Fruit fly (Drosophila melanogaster) whole organism, pupa: ENCODE measurements around the gene side-III.

Experiments
- CG12605 ChIP-seq: fragments of 200-800 bp; sonication (Bioruptor generic); IDR thresholded peaks from 2 replicates; pipeline ENCODE4 v1.3.6; 2022; ENCODE audit warnings: missing biosample characterization, missing genetic modification characterization
- CG14655 ChIP-seq: fragments of 200-800 bp; sonication (Bioruptor generic); optimal IDR thresholded peaks from 3 replicates; lab custom pipeline; 2017; ENCODE audit warnings: mild to moderate bottlenecking, missing biosample characterization, missing genetic modification reagents, missing genetic modification characterization
- CG32121 ChIP-seq: fragments of 200-800 bp; sonication (Bioruptor generic); IDR thresholded peaks from 2 replicates; pipeline ENCODE4 v1.3.6; 2022; ENCODE audit warnings: missing biosample characterization, missing genetic modification characterization
- CG4496 ChIP-seq: fragments of 200-800 bp; sonication (Bioruptor generic); IDR thresholded peaks from 3 replicates; pipeline ENCODE4 v1.3.6; 2022; ENCODE audit warnings: missing biosample characterization, missing genetic modification characterization
- CG9948 ChIP-seq: fragments of 200-800 bp; sonication (Bioruptor generic); optimal IDR thresholded peaks from 2 replicates; lab custom pipeline; 2018; ENCODE audit warnings: missing biosample characterization, mild to moderate bottlenecking, missing genetic modification characterization, moderate library complexity
- EcR ChIP-seq: fragments of 200-800 bp; sonication (Bioruptor generic); optimal IDR thresholded peaks from 3 replicates; lab custom pipeline; 2019; ENCODE audit warnings: missing biosample characterization, missing genetic modification characterization, mild to moderate bottlenecking, moderate library complexity, missing genetic modification reagents
- Ets98B ChIP-seq: fragments of 200-800 bp; sonication (Bioruptor generic); IDR thresholded peaks from 2 replicates; pipeline ENCODE4 v1.3.6; 2022; ENCODE audit warnings: missing biosample characterization, missing genetic modification characterization
- Pif1B ChIP-seq: fragments of 200-800 bp; sonication (Bioruptor generic); optimal IDR thresholded peaks from 3 replicates; lab custom pipeline; 2016; ENCODE audit warnings: missing biosample characterization, missing genetic modification characterization
- Snoo ChIP-seq: fragments of 200-800 bp; sonication (Bioruptor generic); optimal IDR thresholded peaks from 3 replicates; lab custom pipeline; 2017; ENCODE audit warnings: missing biosample characterization, mild to moderate bottlenecking, missing genetic modification characterization, inconsistent platforms
- fd96Ca ChIP-seq: fragments of 200-800 bp; sonication (Bioruptor generic); IDR thresholded peaks from 3 replicates; pipeline ENCODE4 v1.3.6; 2022; ENCODE audit warnings: missing biosample characterization, missing genetic modification characterization
- rn ChIP-seq: fragments of 200-800 bp; sonication (Bioruptor generic); IDR thresholded peaks from 2 replicates; pipeline ENCODE4 v1.3.6; 2022; ENCODE audit warnings: missing biosample characterization, missing genetic modification characterization

dm6 chr3R:5832345-5832981, 126.9 kb downstream of the side-III start:
- TF ChIP-seq Ets98B (GFP tag; lab: Robert Waterston, UW) (no peak), CG32121 (GFP tag; lab: Robert Waterston, UW) (no peak), EcR (GFP tag; lab: Kevin White, UChicago) (no peak), Pif1B (no peak), Snoo (tag; lab: Kevin White, UChicago) (no peak), fd96Ca (GFP tag; lab: Robert Waterston, UW) (no peak), CG12605 (GFP tag; lab: Robert Waterston, UW) (no peak), CG9948 (no peak), rn (no peak), CG14655 (no peak), CG4496 (no peak)
